Worm (Caenorhabditis elegans) whole organism, young adult: ENCODE data around the gene srt-27.

Source experiments
- F10E7.11 ChIP-seq: sonication (generic microtip); optimal IDR thresholded peaks from 2 replicates; lab custom pipeline; 2017; ENCODE audit warnings: mild to moderate bottlenecking, missing genetic modification characterization, moderate library complexity, missing compliant biosample characterization
- F23B12.7 ChIP-seq: sonication (generic microtip); optimal IDR thresholded peaks from 2 replicates; lab custom pipeline; 2017; ENCODE audit warnings: missing genetic modification characterization, mild to moderate bottlenecking, missing compliant biosample characterization, antibody characterized with exemption, moderate library complexity; ENCODE audit not compliant: insufficient read depth
- F33H1.4 ChIP-seq: fragments of 200-800 bp; sonication (Bioruptor generic); IDR thresholded peaks from 2 replicates; pipeline ENCODE4 v1.3.6; 2022; ENCODE audit warnings: missing genetic modification reagents, missing genetic modification characterization, missing compliant biosample characterization
- Y67H2A.10 ChIP-seq: fragments of 200-800 bp; sonication (Bioruptor generic); conservative IDR thresholded peaks from 2 replicates; pipeline ENCODE4 v1.3.6; 2022; ENCODE audit warnings: missing genetic modification reagents, missing genetic modification characterization, missing compliant biosample characterization
- Y79H2A.3 ChIP-seq: fragments of 200-800 bp; sonication (Bioruptor generic); conservative IDR thresholded peaks from 2 replicates; pipeline ENCODE4 v1.3.6; 2022; ENCODE audit warnings: missing genetic modification reagents, missing genetic modification characterization, missing compliant biosample characterization
- ZK185.1 ChIP-seq: sonication (generic microtip); optimal IDR thresholded peaks from 2 replicates; lab custom pipeline; 2016; ENCODE audit warnings: mild to moderate bottlenecking, missing genetic modification characterization, missing compliant biosample characterization; ENCODE audit not compliant: poor library complexity, severe bottlenecking
- akir-1 ChIP-seq: fragments of 200-800 bp; sonication (Bioruptor generic); optimal IDR thresholded peaks from 2 replicates; lab custom pipeline; 2018; ENCODE audit warnings: mild to moderate bottlenecking, missing genetic modification characterization, moderate library complexity, missing compliant biosample characterization
- bed-2 ChIP-seq: fragments of 200-800 bp; sonication (Bioruptor generic); IDR thresholded peaks from 2 replicates; pipeline ENCODE4 v1.3.6; 2022; ENCODE audit warnings: missing genetic modification reagents, missing genetic modification characterization, missing compliant biosample characterization
- dpff-1 ChIP-seq: sonication (generic microtip); optimal IDR thresholded peaks from 2 replicates; lab custom pipeline; 2017; ENCODE audit warnings: mild to moderate bottlenecking, missing genetic modification characterization, missing compliant biosample characterization
- egrh-3 ChIP-seq: fragments of 200-800 bp; sonication (Bioruptor generic); IDR thresholded peaks from 2 replicates; pipeline ENCODE4 v1.3.6; 2022; ENCODE audit warnings: missing genetic modification reagents, missing genetic modification characterization, missing compliant biosample characterization
- ekl-4 ChIP-seq: fragments of 200-800 bp; sonication (Bioruptor generic); IDR thresholded peaks from 2 replicates; pipeline ENCODE4 v1.3.6; 2022; ENCODE audit warnings: missing genetic modification reagents, missing genetic modification characterization, missing compliant biosample characterization
- gei-17 ChIP-seq: fragments of 200-800 bp; sonication (Bioruptor generic); optimal IDR thresholded peaks from 2 replicates; lab custom pipeline; 2018; ENCODE audit warnings: mild to moderate bottlenecking, missing genetic modification characterization, missing compliant biosample characterization
- lin-26 ChIP-seq: fragments of 200-800 bp; sonication (Bioruptor generic); IDR thresholded peaks from 2 replicates; pipeline ENCODE4 v1.3.6; 2022; ENCODE audit warnings: missing genetic modification reagents, missing genetic modification characterization, missing compliant biosample characterization
- lin-54 ChIP-seq: fragments of 200-800 bp; sonication (Bioruptor generic); optimal IDR thresholded peaks from 2 replicates; lab custom pipeline; 2018; ENCODE audit warnings: mild to moderate bottlenecking, missing genetic modification characterization, missing compliant biosample characterization
- lsl-1 ChIP-seq: fragments of 200-800 bp; sonication (Bioruptor generic); optimal IDR thresholded peaks from 2 replicates; lab custom pipeline; 2018; ENCODE audit warnings: mild to moderate bottlenecking, missing genetic modification characterization, moderate library complexity, missing compliant biosample characterization
- mel-28 ChIP-seq: sonication (generic microtip); optimal IDR thresholded peaks from 2 replicates; lab custom pipeline; 2016; ENCODE audit warnings: borderline replicate concordance, mild to moderate bottlenecking, missing genetic modification characterization, missing compliant biosample characterization
- nfya-2 ChIP-seq: fragments of 200-800 bp; sonication (Bioruptor generic); IDR thresholded peaks from 2 replicates; pipeline ENCODE4 v1.3.6; 2022; ENCODE audit warnings: missing genetic modification reagents, missing genetic modification characterization, missing compliant biosample characterization
- nfyb-1 ChIP-seq: fragments of 200-800 bp; sonication (Bioruptor generic); IDR thresholded peaks from 2 replicates; pipeline ENCODE4 v1.3.6; 2022; ENCODE audit warnings: missing genetic modification reagents, missing genetic modification characterization, missing compliant biosample characterization
- pbrm-1 ChIP-seq: fragments of 200-800 bp; sonication (Bioruptor generic); IDR thresholded peaks from 2 replicates; pipeline ENCODE4 v1.3.6; 2022; ENCODE audit warnings: missing genetic modification reagents, missing genetic modification characterization, missing compliant biosample characterization
- pha-4 ChIP-seq: fragments of 150-350 bp; sonication (generic microtip); optimal IDR thresholded peaks from 2 replicates; lab custom pipeline; 2014; ENCODE audit warnings: missing biosample characterization, missing genetic modification reagents, missing genetic modification characterization
- repo-1 ChIP-seq: sonication (generic microtip); optimal IDR thresholded peaks from 2 replicates; lab custom pipeline; 2017; ENCODE audit warnings: mild to moderate bottlenecking, missing genetic modification characterization, missing compliant biosample characterization
- snpc-1.1 ChIP-seq: sonication (generic microtip); optimal IDR thresholded peaks from 2 replicates; lab custom pipeline; 2017; ENCODE audit warnings: missing genetic modification characterization, mild to moderate bottlenecking, missing compliant biosample characterization, antibody characterized with exemption, moderate library complexity, missing genotype, missing genetic modification reagents; ENCODE audit not compliant: insufficient read depth
- snpc-3.4 ChIP-seq: sonication (generic microtip); optimal IDR thresholded peaks from 2 replicates; lab custom pipeline; 2017; ENCODE audit warnings: missing genetic modification characterization, mild to moderate bottlenecking, missing compliant biosample characterization, antibody characterized with exemption, moderate library complexity, missing genotype, missing genetic modification reagents
- snpc-4 ChIP-seq, 5 experiments: fragments of 150-350 bp in 1 of 5; sonication (generic microtip) in 4 of 5; optimal IDR thresholded peaks; 2 replicates each; lab custom pipeline; 2014 to 2018; ENCODE audit warnings: missing genetic modification characterization in 5 of 5, missing biosample characterization in 3 of 5, antibody characterized with exemption in 2 of 5, mild to moderate bottlenecking in 2 of 5, missing compliant biosample characterization in 2 of 5, missing genotype in 2 of 5, moderate library complexity in 2 of 5, missing genetic modification reagents in 1 of 5
- tbp1 ChIP-seq: fragments of 200-800 bp; sonication (Bioruptor generic); optimal IDR thresholded peaks from 2 replicates; lab custom pipeline; 2018; ENCODE audit warnings: mild to moderate bottlenecking, missing genetic modification characterization, missing compliant biosample characterization
- xnd-1 ChIP-seq: sonication (generic microtip); optimal IDR thresholded peaks from 2 replicates; lab custom pipeline; 2016; ENCODE audit warnings: missing genotype, missing genetic modification reagents, missing genetic modification characterization, missing compliant biosample characterization
- zfh-2 ChIP-seq: fragments of 200-800 bp; sonication (Bioruptor generic); conservative IDR thresholded peaks from 2 replicates; pipeline ENCODE4 v1.3.6; 2022; ENCODE audit warnings: missing genetic modification reagents, missing genetic modification characterization, missing compliant biosample characterization
- ztf-28 ChIP-seq: fragments of 200-800 bp; sonication (Bioruptor generic); IDR thresholded peaks from 2 replicates; pipeline ENCODE4 v1.3.6; 2022; ENCODE audit warnings: missing genetic modification reagents, missing genetic modification characterization, missing compliant biosample characterization

srt-27 gene

DNA sequence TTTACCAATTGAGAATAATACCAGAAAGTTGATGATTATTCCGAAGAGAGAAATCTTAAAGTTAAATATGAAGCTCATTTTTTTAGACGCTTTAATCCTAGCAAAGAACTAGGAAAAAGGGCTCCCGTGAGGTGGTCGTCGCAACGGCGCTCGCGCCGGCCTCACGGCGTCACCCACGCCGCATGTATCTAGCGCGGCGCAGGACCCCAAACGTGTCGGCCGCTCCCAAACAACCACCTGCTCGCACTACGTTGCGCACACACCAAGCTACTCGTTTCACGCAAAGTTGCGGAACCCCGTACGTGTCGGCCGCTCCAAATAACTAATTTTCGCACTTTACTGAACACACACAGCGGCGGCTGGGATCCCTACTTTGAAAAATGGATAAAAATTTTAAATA, 25.7 kb upstream of the srt-27 start:
- no peak for TF ChIP-seq pbrm-1 (GFP tag; lab: Robert Waterston, UW)
- peak; percentile 65; the same call in 1 of the 2 replicates for TF ChIP-seq egrh-3
- TF ChIP-seq nfyb-1 (GFP tag; lab: Robert Waterston, UW): 0 out of 2 replicates have a peak, but pooled peaks have one; percentile 28
- TF ChIP-seq snpc-4 (GFP tag; optimal IDR thresholded peaks at IDR 0.05; lab: Kevin White, UChicago): no peak
- peak in 1 of 4 experiments; percentile 71 for TF ChIP-seq snpc-4 (tag; optimal IDR thresholded peaks at IDR 0.05; lab: Kevin White, UChicago)

DNA sequence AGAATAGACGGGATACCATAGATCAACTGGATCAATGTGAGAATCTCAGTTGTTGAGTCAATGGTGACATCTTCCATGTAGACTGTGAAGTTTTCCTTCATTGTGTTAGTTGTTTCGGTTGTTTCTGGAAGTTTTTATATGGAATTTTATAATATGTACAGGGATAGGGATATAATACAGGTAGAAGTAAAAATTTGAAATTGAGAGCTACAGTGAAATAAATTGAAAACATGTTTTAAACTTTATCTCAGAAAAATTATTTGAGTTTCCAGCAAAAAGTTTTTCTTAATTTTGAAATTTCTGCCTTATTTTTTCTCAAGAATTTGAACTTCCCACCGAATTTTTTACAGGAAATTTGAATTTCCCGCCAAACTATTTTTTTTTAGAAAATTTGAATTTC, 21.6 kb upstream of the srt-27 start, which contains the start of gene srg-62:
srg-62 (minus strand) TSS at position 101 of the 400 bp plus-strand sequence.
- TF ChIP-seq repo-1 (no peak), Y67H2A.10 (GFP tag; lab: Robert Waterston, UW) (no peak), dpff-1 (no peak), akir-1 (GFP tag; lab: Kevin White, UChicago) (no peak), F10E7.11 (tag; lab: Kevin White, UChicago) (no peak), pha-4 (tag; lab: Kevin White, UChicago) (no peak), ekl-4 (GFP tag; lab: Robert Waterston, UW) (no peak), F23B12.7 (no peak)

DNA sequence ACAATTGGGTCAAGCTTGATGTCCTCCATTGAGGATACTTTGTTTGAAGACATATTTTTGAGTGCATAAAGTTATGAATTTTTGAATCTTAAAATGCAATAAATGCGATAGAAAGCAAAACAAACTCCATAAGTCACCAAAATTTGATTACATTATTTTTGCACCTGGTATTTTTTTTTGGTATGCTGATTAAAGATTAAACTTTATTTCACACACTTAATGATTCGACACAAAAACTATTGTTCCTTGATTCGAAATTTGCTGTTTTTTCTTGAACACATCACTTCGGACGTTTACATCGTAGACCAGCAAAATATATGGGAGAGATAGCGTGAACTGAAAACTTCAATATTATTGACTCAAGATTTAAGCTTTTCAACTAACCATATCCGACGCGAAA, 19.6 kb upstream of the srt-27 start, which contains the start of gene srg-61:
srg-61 (minus strand) TSS at position 101 of the 400 bp plus-strand sequence.
- TF ChIP-seq bed-2 (GFP tag; lab: Robert Waterston, UW): no peak

DNA sequence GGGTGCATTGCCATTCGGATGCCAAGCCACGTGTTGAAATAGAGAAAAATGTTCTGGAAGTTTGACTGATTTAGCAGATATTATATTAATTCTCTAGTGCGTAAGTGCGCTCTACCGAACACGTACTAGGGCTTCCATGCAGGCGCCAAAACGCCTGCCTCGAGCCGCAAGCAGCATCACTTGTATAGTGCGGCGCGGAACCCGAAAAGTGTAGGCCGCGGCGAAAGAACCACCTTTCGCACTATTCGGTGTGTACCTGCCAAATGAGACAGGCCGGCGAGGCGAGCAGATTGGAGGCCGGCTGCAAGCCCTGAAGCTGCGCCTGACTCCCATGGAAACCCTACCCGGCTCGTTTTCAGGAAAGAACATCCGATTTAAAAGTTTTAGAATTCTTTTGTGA, 18.9 kb upstream of the srt-27 start:
- TF ChIP-seq snpc-1.1 (tag; lab: Kevin White, UChicago) (peak; percentile 82), lin-26 (GFP tag; lab: Robert Waterston, UW) (peak; percentile 56; the same call in 1 of the 2 replicates), zfh-2 (no peak), snpc-3.4 (tag; lab: Kevin White, UChicago) (peak; percentile 24), snpc-4 (GFP tag; optimal IDR thresholded peaks at IDR 0.05; lab: Kevin White, UChicago) (peak; percentile 80), snpc-4 (tag; optimal IDR thresholded peaks at IDR 0.05; lab: Kevin White, UChicago) (peak in 3 of 4 experiments; percentile 83 to 93 (median 92)), lsl-1 (GFP tag; lab: Kevin White, UChicago) (peak; percentile 6), egrh-3 (peak; percentile 37; the same call in 1 of the 2 replicates), ztf-28 (GFP tag; lab: Robert Waterston, UW) (no peak), lin-54 (GFP tag; lab: Kevin White, UChicago) (no peak)

DNA sequence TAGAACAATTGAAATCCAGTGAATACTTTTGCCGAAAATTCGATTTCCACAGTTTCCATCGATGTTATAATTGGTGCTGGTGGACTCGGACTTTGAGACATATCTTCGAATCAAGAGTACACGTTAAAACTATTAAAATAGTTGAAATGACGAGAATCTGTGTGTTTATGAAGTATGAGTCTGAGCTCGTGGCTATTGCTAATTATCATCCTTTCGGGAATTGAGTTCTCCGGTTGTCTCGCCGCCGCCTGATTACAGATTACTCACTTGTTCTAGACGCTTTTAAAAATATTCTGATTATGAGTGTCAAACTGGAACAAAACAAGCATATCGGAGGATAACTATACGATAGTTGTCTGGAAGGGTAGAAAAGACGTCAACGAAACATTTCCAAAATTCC, 17.5 kb upstream of the srt-27 start, which contains the start of gene srg-56:
srg-56 (minus strand) TSS at position 101 of the 400 bp plus-strand sequence.
- TF ChIP-seq gei-17 (GFP tag; lab: Kevin White, UChicago): no peak
- no peak for TF ChIP-seq ZK185.1 (tag; lab: Kevin White, UChicago)
- TF ChIP-seq F33H1.4: no peak
- TF ChIP-seq mel-28 (tag; lab: Kevin White, UChicago): no peak
- no peak for TF ChIP-seq lin-26 (GFP tag; lab: Robert Waterston, UW)
- no peak for TF ChIP-seq Y79H2A.3 (GFP tag; lab: Robert Waterston, UW)
- TF ChIP-seq xnd-1 (tag; lab: Kevin White, UChicago): no peak
- no peak for TF ChIP-seq nfya-2 (GFP tag; lab: Robert Waterston, UW)
- no peak for TF ChIP-seq tbp1 (GFP tag; lab: Kevin White, UChicago)
